Worm (Caenorhabditis elegans): ENCODE results near the gene F28C1.3.

DNA sequence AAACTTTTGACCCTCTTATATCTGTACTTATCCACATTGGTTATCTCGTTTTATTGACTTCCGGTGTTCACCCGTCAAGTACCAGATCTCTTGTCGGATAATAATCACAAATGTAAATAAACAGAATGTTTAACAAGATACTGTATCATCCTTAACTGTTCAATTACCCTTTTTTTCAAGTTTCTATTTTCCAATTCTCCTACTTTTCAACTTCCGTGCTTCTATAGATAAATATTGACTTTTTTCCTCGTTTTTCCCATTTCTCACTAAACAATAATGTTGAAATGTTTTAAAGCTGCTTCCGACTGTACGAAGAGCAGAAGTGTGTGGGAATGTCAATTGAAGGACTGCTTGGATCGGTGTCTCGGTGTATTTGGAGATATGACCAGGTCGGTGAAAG, 18.5 kb downstream of the F28C1.3 start, which contains the start of gene inx-11:
- TF ChIP-seq nhr-12 (tag; optimal IDR thresholded peaks at IDR 0.05) (no peak), nhr-28 (tag; optimal IDR thresholded peaks at IDR 0.05) (no peak), nhr-237 (tag; optimal IDR thresholded peaks at IDR 0.05) (no peak), nhr-77 (tag; optimal IDR thresholded peaks at IDR 0.05) (no peak), jun-1 (tag; optimal IDR thresholded peaks at IDR 0.05) (no peak), elt-1 (tag; optimal IDR thresholded peaks at IDR 0.05) (no peak), nfya-1 (tag; optimal IDR thresholded peaks at IDR 0.05; ENCODE audit: insufficient read depth) (no peak)
